Worm (Caenorhabditis elegans) whole organism, L1 larva: ENCODE data around the gene tyr-1.
A peak's percentile ranks its signal among the peaks of the same experiment; 100 is the strongest.

ENCODE experiments used
- C04F5.9 ChIP-seq: sonication (generic microtip); optimal IDR thresholded peaks from 2 replicates; lab custom pipeline; 2016; ENCODE audit warnings: missing genetic modification characterization, missing compliant biosample characterization
- C16A3.4 ChIP-seq: fragments of 150-350 bp; optimal IDR thresholded peaks from 2 replicates; lab custom pipeline; 2014; ENCODE audit warnings: missing biosample characterization, missing genetic modification characterization
- F16B12.6 ChIP-seq: fragments of 150-350 bp; optimal IDR thresholded peaks from 2 replicates; lab custom pipeline; 2014; ENCODE audit warnings: missing biosample characterization, missing genetic modification characterization
- Y116A8C.19 ChIP-seq: sonication (generic microtip); optimal IDR thresholded peaks from 2 replicates; lab custom pipeline; 2016; ENCODE audit warnings: missing compliant biosample characterization, missing genetic modification characterization, borderline replicate concordance
- aha-1 ChIP-seq: fragments of 150-350 bp; optimal IDR thresholded peaks from 2 replicates; lab custom pipeline; 2014; ENCODE audit warnings: missing biosample characterization, missing genetic modification characterization
- blmp-1 ChIP-seq: fragments of 150-350 bp; optimal IDR thresholded peaks from 2 replicates; lab custom pipeline; 2014; ENCODE audit warnings: missing biosample characterization, missing genetic modification characterization
- ceh-82 ChIP-seq, 3 experiments: fragments of 150-350 bp in 1 of 3; sonication (generic microtip) in 2 of 3; optimal IDR thresholded peaks; 2 replicates each; lab custom pipeline; 2014 to 2017; ENCODE audit warnings: missing biosample characterization in 3 of 3, missing genetic modification characterization in 3 of 3
- ces-1 ChIP-seq: fragments of 150-350 bp; optimal IDR thresholded peaks from 2 replicates; lab custom pipeline; 2014; ENCODE audit warnings: missing biosample characterization, missing genetic modification reagents, missing genetic modification characterization
- dpl-1 ChIP-seq, 3 experiments: fragments of 150-350 bp in 2 of 3; sonication (generic microtip) in 1 of 3; optimal IDR thresholded peaks; 2 replicates each; lab custom pipeline; 2014 to 2017; ENCODE audit warnings: missing biosample characterization in 3 of 3, missing genetic modification characterization in 3 of 3, missing genetic modification reagents in 3 of 3
- efl-1 ChIP-seq, 4 experiments: fragments of 150-350 bp; optimal IDR thresholded peaks in 3 of 4; peaks in 1 of 4; 1 replicate in 1 of 4; 2 replicates in 3 of 4; lab custom pipeline; 2014; ENCODE audit warnings: missing biosample characterization in 2 of 4, missing genetic modification characterization in 2 of 4, missing genetic modification reagents in 2 of 4
- efl-3 ChIP-seq: fragments of 200-800 bp; sonication (Bioruptor generic); optimal IDR thresholded peaks from 2 replicates; lab custom pipeline; 2018; ENCODE audit warnings: mild to moderate bottlenecking, missing genetic modification characterization, missing compliant biosample characterization
- ets-5 ChIP-seq: fragments of 200-800 bp; sonication (Bioruptor generic); IDR thresholded peaks from 2 replicates; pipeline ENCODE4 v1.3.6; 2022; ENCODE audit warnings: missing genetic modification characterization, missing compliant biosample characterization
- fkh-10 ChIP-seq: sonication (generic microtip); optimal IDR thresholded peaks from 2 replicates; lab custom pipeline; 2017; ENCODE audit warnings: missing biosample characterization, missing genetic modification reagents, missing genetic modification characterization
- fkh-8 ChIP-seq: sonication (generic microtip); optimal IDR thresholded peaks from 2 replicates; lab custom pipeline; 2016; ENCODE audit warnings: mild to moderate bottlenecking, missing genetic modification characterization, missing compliant biosample characterization
- grh-1 ChIP-seq: fragments of 200-800 bp; sonication (Bioruptor generic); IDR thresholded peaks from 2 replicates; pipeline ENCODE4 v1.3.6; 2022; ENCODE audit warnings: missing genetic modification reagents, missing genetic modification characterization, missing compliant biosample characterization
- hpl-2 ChIP-seq: fragments of 150-350 bp; optimal IDR thresholded peaks from 2 replicates; lab custom pipeline; 2014; ENCODE audit warnings: missing biosample characterization, missing genetic modification reagents, missing genetic modification characterization
- jun-1 ChIP-seq: fragments of 150-350 bp; optimal IDR thresholded peaks from 2 replicates; lab custom pipeline; 2014; ENCODE audit warnings: missing biosample characterization, missing genetic modification reagents, missing genetic modification characterization
- lin-13 ChIP-seq: fragments of 150-350 bp; optimal IDR thresholded peaks from 2 replicates; lab custom pipeline; 2014; ENCODE audit warnings: missing biosample characterization, missing genetic modification reagents, missing genetic modification characterization
- lin-14 ChIP-seq: fragments of 200-800 bp; sonication (Bioruptor generic); optimal IDR thresholded peaks from 2 replicates; lab custom pipeline; 2018; ENCODE audit warnings: mild to moderate bottlenecking, missing genetic modification characterization, moderate library complexity, missing compliant biosample characterization
- lin-35 ChIP-seq, 2 experiments: fragments of 150-350 bp; optimal IDR thresholded peaks; 2 replicates each; lab custom pipeline; 2014; ENCODE audit warnings: missing biosample characterization in 2 of 2, missing genetic modification characterization in 2 of 2, missing genetic modification reagents in 2 of 2
- lir-3 ChIP-seq: sonication (generic microtip); optimal IDR thresholded peaks from 2 replicates; lab custom pipeline; 2016; ENCODE audit warnings: mild to moderate bottlenecking, missing genetic modification characterization, moderate library complexity, missing compliant biosample characterization; ENCODE audit not compliant: poor library complexity
- lsy-2 ChIP-seq, 2 experiments: fragments of 150-350 bp; optimal IDR thresholded peaks; 2 replicates each; lab custom pipeline; 2014; ENCODE audit warnings: missing biosample characterization in 2 of 2, missing genetic modification characterization in 2 of 2
- mab-9 ChIP-seq: fragments of 200-800 bp; sonication (Bioruptor generic); IDR thresholded peaks from 2 replicates; pipeline ENCODE4 v1.3.6; 2022; ENCODE audit warnings: missing genetic modification reagents, missing genetic modification characterization, missing compliant biosample characterization
- mep-1 ChIP-seq: fragments of 150-350 bp; optimal IDR thresholded peaks from 2 replicates; lab custom pipeline; 2014; ENCODE audit warnings: missing biosample characterization, missing genetic modification characterization
- nhr-11 ChIP-seq: fragments of 150-350 bp; optimal IDR thresholded peaks from 2 replicates; lab custom pipeline; 2014; ENCODE audit warnings: missing biosample characterization, missing genetic modification characterization
- nhr-237 ChIP-seq: fragments of 150-350 bp; optimal IDR thresholded peaks from 2 replicates; lab custom pipeline; 2014; ENCODE audit warnings: missing biosample characterization, missing genetic modification characterization
- nhr-71 ChIP-seq: sonication (generic microtip); optimal IDR thresholded peaks from 2 replicates; lab custom pipeline; 2016; ENCODE audit warnings: mild to moderate bottlenecking, missing genetic modification characterization, moderate library complexity, missing compliant biosample characterization
- nhr-77 ChIP-seq: fragments of 150-350 bp; optimal IDR thresholded peaks from 2 replicates; lab custom pipeline; 2014; ENCODE audit warnings: missing biosample characterization, missing genetic modification characterization
- nhr-84 ChIP-seq: sonication (generic microtip); optimal IDR thresholded peaks from 2 replicates; lab custom pipeline; 2017; ENCODE audit warnings: missing biosample characterization, missing genetic modification characterization
- nhr-85 ChIP-seq: sonication (generic microtip); peaks from one replicate; lab custom pipeline; 2016; ENCODE audit warnings: missing genetic modification characterization, inconsistent platforms, missing compliant biosample characterization
- pag-3 ChIP-seq: sonication (generic microtip); optimal IDR thresholded peaks from 2 replicates; lab custom pipeline; 2017; ENCODE audit warnings: missing genetic modification characterization, mild to moderate bottlenecking, missing compliant biosample characterization, antibody characterized with exemption, borderline replicate concordance; ENCODE audit not compliant: insufficient read depth
- pax-3 ChIP-seq: fragments of 200-800 bp; sonication (Bioruptor generic); optimal IDR thresholded peaks from 2 replicates; lab custom pipeline; 2018; ENCODE audit warnings: mild to moderate bottlenecking, missing genetic modification characterization, moderate library complexity, missing compliant biosample characterization
- pqm-1 ChIP-seq: sonication (generic microtip); optimal IDR thresholded peaks from 3 replicates; lab custom pipeline; 2017; ENCODE audit warnings: missing biosample characterization, missing genetic modification characterization
- rnt-1 ChIP-seq: sonication (generic microtip); optimal IDR thresholded peaks from 2 replicates; lab custom pipeline; 2016; ENCODE audit warnings: mild to moderate bottlenecking, missing genetic modification characterization, moderate library complexity, missing compliant biosample characterization
- skn-1 ChIP-seq: fragments of 150-350 bp; optimal IDR thresholded peaks from 2 replicates; lab custom pipeline; 2014; ENCODE audit warnings: missing biosample characterization, missing genetic modification characterization
- snpc-4 ChIP-seq: fragments of 150-350 bp; optimal IDR thresholded peaks from 2 replicates; lab custom pipeline; 2014; ENCODE audit warnings: missing biosample characterization, missing genetic modification characterization
- sox-4 ChIP-seq: sonication (generic microtip); optimal IDR thresholded peaks from 2 replicates; lab custom pipeline; 2016; ENCODE audit warnings: missing genetic modification characterization, missing compliant biosample characterization
- sptf-1 ChIP-seq: fragments of 150-350 bp; optimal IDR thresholded peaks from 2 replicates; lab custom pipeline; 2014; ENCODE audit warnings: missing biosample characterization, missing genetic modification characterization
- swsn-7 ChIP-seq: sonication (generic microtip); optimal IDR thresholded peaks from 2 replicates; lab custom pipeline; 2016; ENCODE audit warnings: missing genetic modification characterization, missing compliant biosample characterization
- tlp-1 ChIP-seq: fragments of 150-350 bp; optimal IDR thresholded peaks from 2 replicates; lab custom pipeline; 2014; ENCODE audit warnings: missing biosample characterization, missing genetic modification characterization
- unc-130 ChIP-seq: fragments of 150-350 bp; optimal IDR thresholded peaks from 2 replicates; lab custom pipeline; 2017; ENCODE audit warnings: missing biosample characterization, missing genetic modification characterization, inconsistent platforms
- unc-30 ChIP-seq: sonication (generic microtip); optimal IDR thresholded peaks from 2 replicates; lab custom pipeline; 2017; ENCODE audit warnings: missing biosample characterization, missing genetic modification characterization
- vab-15 ChIP-seq: sonication (generic microtip); optimal IDR thresholded peaks from 2 replicates; lab custom pipeline; 2017; ENCODE audit warnings: missing genotype, mild to moderate bottlenecking, missing genetic modification characterization, missing compliant biosample characterization
- zag-1 ChIP-seq: fragments of 150-350 bp; optimal IDR thresholded peaks from 2 replicates; lab custom pipeline; 2014; ENCODE audit warnings: missing biosample characterization, missing genetic modification characterization

The tyr-1 gene

DNA sequence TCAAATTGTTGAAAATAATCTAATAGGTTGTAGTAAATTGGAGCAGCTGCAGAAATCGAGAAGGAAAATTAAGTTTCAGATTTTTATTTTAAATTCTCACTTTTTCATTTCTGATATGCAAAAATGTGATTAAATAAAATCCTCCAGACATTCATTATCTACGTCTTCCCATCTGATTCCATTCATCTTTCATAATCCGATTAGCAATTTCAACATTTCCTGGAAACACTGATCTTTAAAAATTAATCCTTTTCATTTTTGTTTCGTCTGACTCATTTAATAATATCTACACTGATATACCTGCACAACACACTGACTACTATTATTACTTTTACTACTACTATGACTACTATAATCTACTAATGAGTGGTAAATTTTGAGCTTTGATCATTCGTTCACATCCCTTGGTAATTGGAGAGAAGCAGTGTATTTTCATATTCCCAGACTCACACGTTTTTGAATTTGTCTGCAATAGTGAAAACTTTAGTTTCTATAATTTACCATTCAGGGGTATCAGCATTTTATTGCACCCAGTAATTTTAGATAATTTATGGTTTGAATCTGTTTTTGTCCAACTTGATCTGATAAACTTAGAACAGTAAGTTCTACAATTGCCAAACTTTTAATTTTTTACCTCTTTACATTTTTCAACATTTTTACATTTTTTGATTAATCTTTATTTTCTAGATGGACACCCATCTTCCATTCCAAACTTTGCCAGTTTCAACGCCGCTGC lies 34.5 kb upstream of the tyr-1 start, which contains the start of gene ceh-23 (continued):
- no peak for TF ChIP-seq pqm-1 (tag; lab: Kevin White, UChicago)
- TF ChIP-seq nhr-84 = no peak
- TF ChIP-seq nhr-237 = no peak
- TF ChIP-seq pax-3 = peak; percentile 76
- no peak for TF ChIP-seq lin-13 (GFP tag; lab: Kevin White, UChicago)
- TF ChIP-seq C04F5.9 (tag; lab: Kevin White, UChicago) = no peak
- TF ChIP-seq aha-1 (tag; lab: Kevin White, UChicago) = no peak
- no peak for TF ChIP-seq nhr-85
- no peak for TF ChIP-seq tlp-1
- no peak for TF ChIP-seq mab-9 (GFP tag; lab: Robert Waterston, UW)
- TF ChIP-seq sox-4 (tag; lab: Kevin White, UChicago) = peak; percentile 14
- TF ChIP-seq dpl-1 (GFP tag; optimal IDR thresholded peaks at IDR 0.05; lab: Kevin White, UChicago) = no peak
- TF ChIP-seq mep-1 (tag; lab: Kevin White, UChicago) = no peak
- TF ChIP-seq ceh-82 (tag; optimal IDR thresholded peaks at IDR 0.05; lab: Kevin White, UChicago) = no peak
- no peak for TF ChIP-seq F16B12.6 (tag; lab: Kevin White, UChicago)

DNA sequence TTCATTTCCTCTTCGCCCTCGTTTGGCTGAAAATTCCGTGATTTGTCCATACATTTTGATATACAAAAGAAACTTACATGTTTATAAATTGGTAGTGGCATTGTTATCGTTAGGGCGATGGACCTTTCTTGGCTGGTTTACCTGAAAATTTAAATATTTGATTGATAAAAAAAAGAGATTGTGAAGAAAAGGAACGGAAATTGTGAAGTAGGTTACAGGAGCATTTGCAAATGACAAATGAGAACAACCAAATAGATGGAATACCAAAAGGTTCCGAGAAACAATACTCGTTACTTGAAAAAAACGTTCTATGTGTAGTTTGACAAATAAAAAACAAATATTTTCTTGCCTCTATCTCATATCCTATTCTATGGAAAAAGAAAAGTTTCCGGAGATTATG lies 30.0 kb upstream of the tyr-1 start, which contains the start of gene ZK652.8:
Gene ZK652.8, minus strand, starts transcription at position 101 of the 400 bp plus-strand sequence.
- TF ChIP-seq vab-15 (tag; lab: Kevin White, UChicago) (no peak), snpc-4 (tag; lab: Kevin White, UChicago) (no peak)

DNA sequence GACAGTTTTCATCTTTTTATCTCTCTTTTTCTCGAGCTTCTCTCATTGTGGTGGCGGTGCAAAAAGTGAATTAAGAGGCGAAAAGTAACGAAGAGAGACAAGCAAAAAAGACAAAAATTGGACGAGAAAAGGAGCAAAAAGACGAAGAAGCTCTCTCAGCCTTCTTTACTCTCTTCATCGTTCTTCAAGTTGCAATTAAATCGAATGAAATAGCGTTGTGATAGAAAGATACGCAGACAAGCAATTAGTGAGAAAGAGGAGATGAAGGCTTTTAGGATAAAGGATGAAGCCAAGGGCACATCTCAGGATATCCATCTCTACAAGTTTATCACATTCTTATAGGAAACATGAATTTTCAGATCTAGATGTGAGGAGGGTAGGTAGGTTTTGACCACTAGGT lies 25.4 kb upstream of the tyr-1 start:
- TF ChIP-seq fkh-8 (tag; lab: Kevin White, UChicago) (no peak), rnt-1 (tag; lab: Kevin White, UChicago) (peak; percentile 41), skn-1 (tag; lab: Kevin White, UChicago) (no peak), efl-3 (GFP tag; lab: Kevin White, UChicago) (no peak), lin-35 (GFP tag; optimal IDR thresholded peaks at IDR 0.05; lab: Kevin White, UChicago) (no peak), efl-1 (optimal IDR thresholded peaks at IDR 0.05; lab: Kevin White, UChicago) (peak in 1 of 2 experiments; percentile 24), efl-1 (GFP tag; optimal IDR thresholded peaks at IDR 0.05 in 1 of 2; lab: Kevin White, UChicago) (peak in 1 of 2 experiments; percentile 75), nhr-71 (tag; lab: Kevin White, UChicago) (peak; percentile 23), lir-3 (tag; lab: Kevin White, UChicago) (no peak), pag-3 (tag; lab: Kevin White, UChicago) (no peak), nhr-237 (no peak), jun-1 (tag; lab: Kevin White, UChicago) (no peak), lsy-2 (tag; optimal IDR thresholded peaks at IDR 0.05; lab: Kevin White, UChicago) (peak; percentile 2 to 38), zag-1 (tag; lab: Kevin White, UChicago) (no peak), lin-14 (GFP tag; lab: Kevin White, UChicago) (peak; percentile 74), Y116A8C.19 (no peak)

DNA sequence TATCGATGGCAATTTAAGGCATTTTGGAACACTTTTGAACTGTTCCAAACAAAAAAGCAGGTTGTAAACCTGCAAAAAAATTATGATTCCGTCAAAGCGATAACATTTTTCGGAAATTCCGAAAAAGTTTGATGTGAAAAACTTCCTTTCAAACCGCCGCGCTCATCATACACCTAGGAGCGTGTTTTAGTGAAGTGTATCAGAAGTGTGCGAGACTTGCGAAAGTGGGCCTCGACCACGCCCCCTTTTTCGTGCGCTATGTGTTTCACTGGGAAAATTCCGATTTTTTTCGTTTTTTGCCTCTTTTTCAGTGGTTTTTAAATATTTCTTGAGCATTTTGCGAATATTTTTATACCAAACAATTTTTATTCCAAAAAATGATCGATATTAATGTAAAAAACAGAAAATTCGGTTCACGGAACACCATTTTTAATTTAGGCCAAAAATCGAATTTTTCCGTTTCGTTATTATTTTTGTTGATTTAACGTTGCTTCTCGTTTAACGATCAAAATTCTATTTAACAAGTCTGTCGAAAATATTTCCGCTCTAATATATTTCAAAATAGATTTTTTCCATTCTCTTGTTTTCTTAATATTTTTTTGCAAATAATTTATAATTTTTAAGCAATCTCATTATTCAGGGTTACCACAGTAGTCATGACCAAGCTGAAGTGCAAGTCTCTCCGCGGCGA lies 18.9 kb upstream of the tyr-1 start, which contains the start of gene rpl-35:
Gene rpl-35, plus strand, starts transcription at position 641 of the 691 bp plus-strand sequence.
- TF ChIP-seq ets-5 (GFP tag; lab: Robert Waterston, UW) (peak; percentile 88; the same call in 1 of the 2 replicates), nhr-85 (peak; percentile 100), Y116A8C.19 (peak; percentile 61), nhr-11 (tag; lab: Kevin White, UChicago) (peak; percentile 98), C16A3.4 (tag; lab: Kevin White, UChicago) (peak; percentile 100), hpl-2 (peak; percentile 98), fkh-10 (peak; percentile 99), nhr-77 (tag; lab: Kevin White, UChicago) (peak; percentile 100), unc-130 (tag; lab: Kevin White, UChicago) (peak; percentile 100), F16B12.6 (tag; lab: Kevin White, UChicago) (peak; percentile 89), swsn-7 (peak; percentile 100), blmp-1 (tag; lab: Kevin White, UChicago) (peak; percentile 95), unc-30 (peak; percentile 66), mep-1 (tag; lab: Kevin White, UChicago) (peak; percentile 99), ces-1 (GFP tag; lab: Kevin White, UChicago) (peak; percentile 91), grh-1 (peak; percentile 100), pqm-1 (tag; lab: Kevin White, UChicago) (peak; percentile 71), sptf-1 (tag; lab: Kevin White, UChicago) (no peak), efl-1 (optimal IDR thresholded peaks at IDR 0.05; lab: Kevin White, UChicago) (peak; percentile 99 to 100), efl-1 (GFP tag; optimal IDR thresholded peaks at IDR 0.05 in 1 of 2; lab: Kevin White, UChicago) (peak; percentile 100)
